Worm (Caenorhabditis elegans): ENCODE results near the gene hach-1.

Gene hach-1

DNA sequence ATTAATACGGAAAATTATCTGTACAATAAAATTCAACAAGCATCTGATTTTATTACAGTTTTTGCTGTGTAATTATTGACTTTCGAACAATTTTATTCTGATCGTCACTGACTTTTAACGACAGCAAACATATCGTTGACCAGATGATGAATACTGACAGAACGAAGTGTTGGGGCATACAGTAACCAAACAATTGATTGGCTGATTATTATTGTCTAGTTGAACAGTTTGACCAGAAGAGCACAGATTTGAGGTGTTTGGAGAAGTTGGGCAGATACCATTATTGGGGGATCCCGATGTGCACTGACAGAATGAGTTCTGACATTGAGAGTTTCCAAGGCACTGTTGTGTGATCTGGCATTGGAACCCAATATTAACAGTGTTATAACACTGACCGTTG, 48.3 kb upstream of the hach-1 start:
- TF ChIP-seq egl-27 (tag; optimal IDR thresholded peaks at IDR 0.05) (no peak), mml-1 (tag; optimal IDR thresholded peaks at IDR 0.05) (no peak), mdl-1 (tag; optimal IDR thresholded peaks at IDR 0.05) (no peak), ama-1 (optimal IDR thresholded peaks at IDR 0.05) (no peak), nhr-43 (tag; optimal IDR thresholded peaks at IDR 0.05; ENCODE audit: poor library complexity, severe bottlenecking) (no peak), sea-2 (GFP tag; optimal IDR thresholded peaks at IDR 0.05) (no peak), nhr-28 (tag; optimal IDR thresholded peaks at IDR 0.05) (no peak), nhr-25 (tag; optimal IDR thresholded peaks at IDR 0.05) (no peak), nhr-76 (tag; optimal IDR thresholded peaks at IDR 0.05) (no peak), nhr-237 (tag; optimal IDR thresholded peaks at IDR 0.05) (no peak), fos-1 (tag; optimal IDR thresholded peaks at IDR 0.05) (no peak)

DNA sequence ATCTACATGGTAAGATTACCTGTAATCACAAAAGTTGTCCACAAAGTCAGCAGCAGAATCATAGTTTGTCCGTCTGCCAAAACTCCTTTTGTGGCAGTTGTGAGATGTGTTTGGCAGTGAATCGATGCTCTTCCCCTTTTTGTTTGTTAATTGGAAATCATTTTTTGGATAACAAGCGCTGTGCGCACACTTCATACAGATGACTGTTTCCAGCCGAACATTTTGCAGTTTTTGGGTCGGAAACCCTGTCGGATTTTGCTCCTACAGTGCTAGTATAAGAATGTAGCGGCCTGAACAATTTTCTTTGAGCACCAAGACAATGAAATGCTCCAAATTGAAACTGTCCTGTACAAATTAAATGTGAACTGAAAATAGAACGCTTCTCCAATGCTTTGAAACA, 46.6 kb upstream of the hach-1 start, which contains the start of gene D1044.7:
Gene D1044.7 (minus strand): TSS at position 101 of the 400 bp plus-strand sequence.
- no peak for TF ChIP-seq daf-12 (tag; optimal IDR thresholded peaks at IDR 0.05)
- TF ChIP-seq eor-1 (tag; optimal IDR thresholded peaks at IDR 0.05): no peak
- no peak for TF ChIP-seq ceh-28 (tag; optimal IDR thresholded peaks at IDR 0.05)
- TF ChIP-seq ztf-11 (tag; optimal IDR thresholded peaks at IDR 0.05): no peak

DNA sequence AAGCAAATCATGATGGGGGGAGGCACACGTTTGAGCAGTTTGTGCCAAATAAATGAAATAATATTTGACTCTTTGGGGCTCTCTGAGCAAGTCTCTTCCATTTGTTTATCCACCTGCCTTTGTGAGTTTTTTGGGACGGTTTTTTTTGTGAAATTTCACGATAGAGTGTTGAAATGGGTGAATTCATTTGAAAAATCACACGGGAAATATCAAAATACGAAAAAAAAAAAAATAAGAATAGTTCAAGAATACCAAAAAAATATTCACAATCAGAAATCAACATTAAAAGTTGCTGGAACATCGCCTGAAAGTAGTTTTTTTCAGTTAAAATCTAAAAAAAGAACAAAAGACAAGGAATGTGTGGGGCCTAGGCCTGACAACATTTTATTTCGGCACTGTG, 42.7 kb upstream of the hach-1 start, which contains the start of gene pqn-25:
Gene pqn-25 (minus strand): TSS at position 101 of the 400 bp plus-strand sequence.
- TF ChIP-seq nhr-12 (tag; optimal IDR thresholded peaks at IDR 0.05) (no peak), egl-5 (tag; optimal IDR thresholded peaks at IDR 0.05) (no peak), skn-1 (tag; optimal IDR thresholded peaks at IDR 0.05) (no peak), fkh-2 (tag; optimal IDR thresholded peaks at IDR 0.05) (no peak)

DNA sequence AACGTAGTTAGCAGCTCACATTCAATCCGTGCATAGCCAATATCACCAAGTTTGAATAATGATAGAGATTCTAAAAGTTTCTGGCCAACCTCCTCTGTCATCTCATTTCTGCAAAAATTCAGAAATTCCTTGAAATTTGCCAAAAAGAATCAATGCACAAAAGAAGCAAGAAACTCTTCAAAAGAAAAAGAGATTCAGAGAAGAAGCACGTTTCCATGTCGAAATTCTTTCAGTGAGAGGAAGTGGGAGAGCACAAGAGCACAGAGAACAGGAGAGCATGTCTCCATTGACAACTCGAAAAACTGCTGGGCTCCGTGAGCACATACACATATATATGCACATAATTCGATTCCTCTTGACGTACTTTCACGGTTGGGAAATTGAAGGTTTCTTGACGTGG, 37.8 kb upstream of the hach-1 start, which contains the start of gene nekl-4:
Gene nekl-4 (minus strand): TSS at position 101 of the 400 bp plus-strand sequence.
- no peak for TF ChIP-seq nhr-25 (tag; optimal IDR thresholded peaks at IDR 0.05)
- no peak for TF ChIP-seq ceh-9 (tag; optimal IDR thresholded peaks at IDR 0.05)
- no peak for TF ChIP-seq egl-5 (tag; optimal IDR thresholded peaks at IDR 0.05)
- TF ChIP-seq sea-2 (GFP tag; optimal IDR thresholded peaks at IDR 0.05): no peak
- TF ChIP-seq ceh-16 (tag; optimal IDR thresholded peaks at IDR 0.05): no peak
- TF ChIP-seq nhr-11 (tag; optimal IDR thresholded peaks at IDR 0.05): no peak
- no peak for TF ChIP-seq nhr-43 (tag; optimal IDR thresholded peaks at IDR 0.05; ENCODE audit: poor library complexity, severe bottlenecking)
- no peak for TF ChIP-seq snpc-4 (tag; optimal IDR thresholded peaks at IDR 0.05)
- TF ChIP-seq zag-1 (tag; optimal IDR thresholded peaks at IDR 0.05): no peak
- TF ChIP-seq nhr-76 (tag; optimal IDR thresholded peaks at IDR 0.05): no peak
- TF ChIP-seq nfya-1 (tag; optimal IDR thresholded peaks at IDR 0.05; ENCODE audit: insufficient read depth): no peak
- TF ChIP-seq tbx-2 (tag; optimal IDR thresholded peaks at IDR 0.05): no peak
- no peak for TF ChIP-seq elt-2 (tag; optimal IDR thresholded peaks at IDR 0.05)
- no peak for TF ChIP-seq ztf-4 (tag; optimal IDR thresholded peaks at IDR 0.05)
- no peak for TF ChIP-seq nhr-23 (tag; optimal IDR thresholded peaks at IDR 0.05)
- no peak for TF ChIP-seq pqm-1 (tag; optimal IDR thresholded peaks at IDR 0.05)
- no peak for TF ChIP-seq lsy-12 (tag; optimal IDR thresholded peaks at IDR 0.05)

DNA sequence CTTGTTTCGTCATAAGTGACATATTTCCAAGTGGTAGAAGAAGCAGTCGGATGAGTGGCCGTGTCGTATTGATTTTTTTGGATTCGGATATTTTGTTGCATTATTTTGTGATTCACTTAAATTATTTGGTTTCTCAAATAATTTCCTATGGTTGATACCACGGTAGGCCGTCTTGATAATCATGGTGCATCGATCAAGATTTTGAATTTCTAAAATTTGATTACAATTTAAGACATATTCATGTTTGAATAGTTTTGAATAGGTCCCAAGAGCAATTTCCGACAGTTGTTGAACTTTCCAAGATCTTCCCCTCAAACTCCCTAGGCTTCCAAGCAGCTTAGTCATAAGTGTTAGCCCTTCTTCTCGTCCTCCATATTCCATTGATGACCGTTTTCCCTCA, 33.3 kb upstream of the hach-1 start, which contains the start of gene D1044.4:
Gene D1044.4 (minus strand): TSS at position 101 of the 400 bp plus-strand sequence.
- no peak for TF ChIP-seq ceh-16 (tag; optimal IDR thresholded peaks at IDR 0.05)
- no peak for TF ChIP-seq elt-1 (tag; optimal IDR thresholded peaks at IDR 0.05)
- TF ChIP-seq aly-2 (tag; optimal IDR thresholded peaks at IDR 0.05): no peak

DNA sequence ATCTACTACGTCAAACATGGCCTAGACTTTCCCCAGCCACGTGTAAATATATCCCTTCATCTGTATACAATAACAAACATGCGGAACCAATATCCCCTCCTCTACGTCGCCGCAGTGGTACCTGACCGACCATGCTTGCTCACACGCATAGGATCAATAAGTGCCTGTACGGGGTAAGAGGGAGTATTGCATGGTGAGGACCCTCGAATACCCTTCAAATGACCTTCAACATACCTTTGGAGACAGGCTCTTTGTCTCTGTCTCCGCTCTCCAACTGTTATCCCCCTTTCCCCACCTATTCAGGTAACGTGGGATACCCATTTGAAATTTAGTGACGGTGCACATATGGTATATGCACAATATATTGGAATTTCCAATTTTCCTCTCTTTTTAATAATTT, 29.3 kb upstream of the hach-1 start, which contains the start of gene dex-1:
Gene dex-1 (plus strand): TSS at position 132 of the 400 bp plus-strand sequence.
- no peak for TF ChIP-seq nhr-28 (tag; optimal IDR thresholded peaks at IDR 0.05)
- TF ChIP-seq mdl-1 (tag; optimal IDR thresholded peaks at IDR 0.05): no peak
- TF ChIP-seq pha-4 (tag; optimal IDR thresholded peaks at IDR 0.05): no peak
- no peak for TF ChIP-seq sea-2 (GFP tag; optimal IDR thresholded peaks at IDR 0.05)
- TF ChIP-seq nhr-67 (tag; optimal IDR thresholded peaks at IDR 0.05): no peak
- TF ChIP-seq fkh-2 (tag; optimal IDR thresholded peaks at IDR 0.05): no peak
- no peak for TF ChIP-seq R02D3.7 (tag; optimal IDR thresholded peaks at IDR 0.05)
- no peak for TF ChIP-seq fos-1 (tag; optimal IDR thresholded peaks at IDR 0.05)
- TF ChIP-seq nfya-1 (tag; optimal IDR thresholded peaks at IDR 0.05; ENCODE audit: insufficient read depth): no peak
- TF ChIP-seq egl-5 (tag; optimal IDR thresholded peaks at IDR 0.05): no peak
- no peak for TF ChIP-seq nhr-43 (tag; optimal IDR thresholded peaks at IDR 0.05; ENCODE audit: poor library complexity, severe bottlenecking)
- TF ChIP-seq mml-1 (tag; optimal IDR thresholded peaks at IDR 0.05): no peak
- no peak for TF ChIP-seq pqm-1 (tag; optimal IDR thresholded peaks at IDR 0.05)
- no peak for TF ChIP-seq nhr-12 (tag; optimal IDR thresholded peaks at IDR 0.05)
- no peak for TF ChIP-seq unc-62 (GFP tag; optimal IDR thresholded peaks at IDR 0.05)
- TF ChIP-seq ceh-16 (tag; optimal IDR thresholded peaks at IDR 0.05): no peak
- TF ChIP-seq elt-2 (tag; optimal IDR thresholded peaks at IDR 0.05): no peak
- TF ChIP-seq ceh-82 (tag; optimal IDR thresholded peaks at IDR 0.05): no peak

Measured in whole organism, L3 larva.